Fruit fly (Drosophila melanogaster): ENCODE results near the gene CG12054.

The CG12054 gene

dm6 chr3R:31222890-31223569 lies 2.5 kb downstream of the CG12054 start:
- TF ChIP-seq ey (GFP tag; optimal IDR thresholded peaks at IDR 0.05): no peak
- TF ChIP-seq CrebA (GFP tag; optimal IDR thresholded peaks at IDR 0.05; ENCODE audit: borderline replicate concordance): no peak
- TF ChIP-seq sv (GFP tag; optimal IDR thresholded peaks at IDR 0.05): no peak
- TF ChIP-seq Myc (optimal IDR thresholded peaks at IDR 0.05): no peak
- no peak for TF ChIP-seq lola (GFP tag; optimal IDR thresholded peaks at IDR 0.05)
- no peak for TF ChIP-seq dsf (GFP tag; optimal IDR thresholded peaks at IDR 0.05; ENCODE audit: borderline replicate concordance)

- TF ChIP-seq psq (GFP tag; optimal IDR thresholded peaks at IDR 0.05) (peak; percentile 4), Jra (GFP tag; optimal IDR thresholded peaks at IDR 0.05) (peak; percentile 37), dl (GFP tag; optimal IDR thresholded peaks at IDR 0.05; ENCODE audit: insufficient read depth in 1 of 2, partially characterized antibody in 2 of 2) (no peak), OdsH (GFP tag; optimal IDR thresholded peaks at IDR 0.05) (peak; percentile 26), Rel (GFP tag; optimal IDR thresholded peaks at IDR 0.05) (no peak), Rel (tag; optimal IDR thresholded peaks at IDR 0.05) (peak; percentile 38), pan (optimal IDR thresholded peaks at IDR 0.05) (no peak), sage (GFP tag; optimal IDR thresholded peaks at IDR 0.05) (peak; percentile 3)
These were observed 3.7 kb downstream of the CG12054 start for dm6 chr3R:31223971-31224860.

dm6 chr3R:31225043-31225681 lies 4.7 kb downstream of the CG12054 start:
- peak; percentile 63 for TF ChIP-seq HLH106 (tag; optimal IDR thresholded peaks at IDR 0.05)
- TF ChIP-seq woc (GFP tag; optimal IDR thresholded peaks at IDR 0.05): no peak
- no peak for TF ChIP-seq Mio (GFP tag; optimal IDR thresholded peaks at IDR 0.05)
- no peak for TF ChIP-seq sv (GFP tag; optimal IDR thresholded peaks at IDR 0.05)
- no peak for TF ChIP-seq Vsx2 (GFP tag; optimal IDR thresholded peaks at IDR 0.05; ENCODE audit: partially characterized antibody)
- no peak for TF ChIP-seq pan (optimal IDR thresholded peaks at IDR 0.05)
- no peak for TF ChIP-seq dsf (GFP tag; optimal IDR thresholded peaks at IDR 0.05; ENCODE audit: borderline replicate concordance)
- TF ChIP-seq ey (GFP tag; optimal IDR thresholded peaks at IDR 0.05): peak; percentile 76
- TF ChIP-seq CG9705 (GFP tag; optimal IDR thresholded peaks at IDR 0.05): no peak
- no peak for TF ChIP-seq Dif (GFP tag; optimal IDR thresholded peaks at IDR 0.05; ENCODE audit: partially characterized antibody)
- TF ChIP-seq Hnf4 (GFP tag; optimal IDR thresholded peaks at IDR 0.05): peak; percentile 46
- TF ChIP-seq jim (GFP tag; optimal IDR thresholded peaks at IDR 0.05): no peak
- no peak for TF ChIP-seq dl (GFP tag; optimal IDR thresholded peaks at IDR 0.05; ENCODE audit: insufficient read depth in 1 of 2, partially characterized antibody in 2 of 2)
- TF ChIP-seq Rel (GFP tag; optimal IDR thresholded peaks at IDR 0.05): no peak
- TF ChIP-seq Rel (tag; optimal IDR thresholded peaks at IDR 0.05): peak; percentile 59
- no peak for TF ChIP-seq Myc (optimal IDR thresholded peaks at IDR 0.05)
- no peak for TF ChIP-seq CrebA (GFP tag; optimal IDR thresholded peaks at IDR 0.05; ENCODE audit: borderline replicate concordance)
- peak; percentile 80 for TF ChIP-seq rgr (GFP tag; optimal IDR thresholded peaks at IDR 0.05)
- no peak for TF ChIP-seq Dfd (GFP tag; optimal IDR thresholded peaks at IDR 0.05)
- TF ChIP-seq h (GFP tag; optimal IDR thresholded peaks at IDR 0.05): peak; percentile 79
- TF ChIP-seq Hr83 (GFP tag; optimal IDR thresholded peaks at IDR 0.05; ENCODE audit: poor library complexity, severe bottlenecking): peak; percentile 66
- TF ChIP-seq usp (GFP tag; optimal IDR thresholded peaks at IDR 0.05): no peak
- TF ChIP-seq dmrt93B (GFP tag; optimal IDR thresholded peaks at IDR 0.05): peak; percentile 22
- TF ChIP-seq tai (GFP tag; optimal IDR thresholded peaks at IDR 0.05): no peak
- peak; percentile 25 for TF ChIP-seq sage (GFP tag; optimal IDR thresholded peaks at IDR 0.05)
- TF ChIP-seq br (GFP tag; optimal IDR thresholded peaks at IDR 0.05): peak; percentile 72
- TF ChIP-seq Sp1 (GFP tag; optimal IDR thresholded peaks at IDR 0.05): peak; percentile 56
- peak; percentile 80 for TF ChIP-seq fru (GFP tag; optimal IDR thresholded peaks at IDR 0.05)
- no peak for TF ChIP-seq Hr78 (GFP tag; optimal IDR thresholded peaks at IDR 0.05)
- TF ChIP-seq OdsH (GFP tag; optimal IDR thresholded peaks at IDR 0.05): peak; percentile 26
- TF ChIP-seq brk (GFP tag; optimal IDR thresholded peaks at IDR 0.05): peak; percentile 64
- TF ChIP-seq lola (GFP tag; optimal IDR thresholded peaks at IDR 0.05): no peak
- no peak for TF ChIP-seq Abd-B (GFP tag; optimal IDR thresholded peaks at IDR 0.05)
- TF ChIP-seq CG32264 (GFP tag; optimal IDR thresholded peaks at IDR 0.05): no peak
- TF ChIP-seq psq (GFP tag; optimal IDR thresholded peaks at IDR 0.05): peak; percentile 58
- TF ChIP-seq N (GFP tag; optimal IDR thresholded peaks at IDR 0.05): no peak
- TF ChIP-seq foxo (GFP tag; optimal IDR thresholded peaks at IDR 0.05): peak in 1 of 2 experiments; percentile 74
- peak; percentile 71 for TF ChIP-seq Jra (GFP tag; optimal IDR thresholded peaks at IDR 0.05)
- TF ChIP-seq GATAd (GFP tag; optimal IDR thresholded peaks at IDR 0.05): no peak

All from whole organism, wandering third instar larva.